Fruit fly (Drosophila melanogaster): Measurements from ENCODE around the gene Eip74EF.
A peak's percentile ranks its signal among the peaks of the same experiment; 100 is the strongest.

Eip74EF gene

DNA sequence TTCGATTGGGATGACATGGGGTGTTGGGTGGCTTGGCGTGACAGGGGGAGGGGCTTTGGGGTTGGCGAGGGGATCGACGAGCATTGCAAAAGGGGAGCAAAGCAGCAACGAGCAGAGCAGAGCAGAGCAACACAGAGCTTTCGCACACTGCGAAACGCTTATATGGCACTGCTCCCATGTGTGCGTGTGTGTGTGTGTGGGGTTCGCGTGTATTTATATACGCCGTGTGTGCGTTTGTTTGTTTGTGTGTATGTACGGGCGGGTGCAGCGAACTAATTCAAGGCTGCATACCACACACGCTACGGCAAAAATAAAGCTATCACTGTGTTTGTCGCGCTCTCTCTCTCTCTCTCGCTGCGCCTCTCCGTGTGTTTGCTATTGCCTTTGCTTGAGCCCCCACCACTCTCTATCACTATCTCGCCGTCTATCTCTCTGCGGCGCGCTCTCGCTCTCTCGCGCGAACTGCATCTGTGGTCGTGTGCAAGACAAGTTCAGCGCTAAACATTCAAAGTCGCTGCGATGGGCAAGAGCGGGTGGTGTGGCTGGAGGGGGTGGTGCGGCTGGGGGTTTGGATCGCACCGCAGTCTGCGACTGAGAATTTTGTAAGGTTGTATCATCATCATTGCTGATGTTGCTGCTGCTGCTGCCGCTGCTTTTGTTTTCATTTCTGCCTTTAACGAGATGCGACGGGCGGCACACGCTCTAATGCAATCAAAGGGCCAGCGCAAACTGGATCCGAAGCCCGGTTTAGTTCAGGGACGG, 28.5 kb downstream of the Eip74EF start (continued):
- TF ChIP-seq Dbx (GFP tag; IDR thresholded peaks at IDR 0.05) (no peak), eve (GFP tag; optimal IDR thresholded peaks at IDR 0.05) (no peak), bbx (GFP tag; IDR thresholded peaks at IDR 0.05; ENCODE audit: partially characterized antibody) (peak; percentile 34; the same call in 1 of the 2 replicates), CG2712 (tag; optimal IDR thresholded peaks at IDR 0.05) (no peak), CG11723 (GFP tag; optimal IDR thresholded peaks at IDR 0.05) (no peak), ab (GFP tag; optimal IDR thresholded peaks at IDR 0.05) (no peak), ATbp (GFP tag; optimal IDR thresholded peaks at IDR 0.05) (no peak), ro (GFP tag; IDR thresholded peaks at IDR 0.05) (no peak), zen2 (GFP tag; IDR thresholded peaks at IDR 0.05; ENCODE audit: partially characterized antibody) (peak; percentile 74; the same call in 2 of the 3 replicates), jing (GFP tag; optimal IDR thresholded peaks at IDR 0.05) (no peak), CG1792 (GFP tag; optimal IDR thresholded peaks at IDR 0.05) (no peak), CG9215 (GFP tag; IDR thresholded peaks at IDR 0.05) (no peak), Myb (GFP tag; optimal IDR thresholded peaks at IDR 0.05) (no peak), Hr78 (GFP tag; optimal IDR thresholded peaks at IDR 0.05) (peak in 1 of 2 experiments; percentile 30), CG3995 (GFP tag; optimal IDR thresholded peaks at IDR 0.05) (no peak), HmgD (GFP tag; optimal IDR thresholded peaks at IDR 0.05) (no peak), CG34376 (GFP tag; optimal IDR thresholded peaks at IDR 0.05) (no peak), CG6813 (GFP tag; optimal IDR thresholded peaks at IDR 0.05) (no peak), ato (GFP tag; IDR thresholded peaks at IDR 0.05; ENCODE audit: partially characterized antibody) (peak; percentile 59), Blimp-1 (GFP tag; optimal IDR thresholded peaks at IDR 0.05) (peak; percentile 72), emc (GFP tag; optimal IDR thresholded peaks at IDR 0.05) (no peak), CG4282 (GFP tag; optimal IDR thresholded peaks at IDR 0.05) (no peak), salm (tag; optimal IDR thresholded peaks at IDR 0.05) (no peak), shn (GFP tag; optimal IDR thresholded peaks at IDR 0.05) (no peak), Poxn (GFP tag; IDR thresholded peaks at IDR 0.05) (no peak), pita (GFP tag; optimal IDR thresholded peaks at IDR 0.05) (no peak), CG4854 (GFP tag; optimal IDR thresholded peaks at IDR 0.05) (no peak), ara (GFP tag; IDR thresholded peaks at IDR 0.05) (no peak), CG6683 (GFP tag; optimal IDR thresholded peaks at IDR 0.05) (no peak), Bgb (GFP tag; IDR thresholded peaks at IDR 0.05; ENCODE audit: partially characterized antibody) (no peak), H15 (GFP tag; IDR thresholded peaks at IDR 0.05) (no peak), Dek (tag; optimal IDR thresholded peaks at IDR 0.05) (no peak), Hmx (GFP tag; optimal IDR thresholded peaks at IDR 0.05) (no peak), gcm2 (GFP tag; optimal IDR thresholded peaks at IDR 0.05) (no peak), Drgx (GFP tag; IDR thresholded peaks at IDR 0.05) (peak; percentile 44), Atf6 (GFP tag; IDR thresholded peaks at IDR 0.05) (peak; percentile 47), CG12659 (GFP tag; optimal IDR thresholded peaks at IDR 0.05) (no peak), Doc3 (GFP tag; IDR thresholded peaks at IDR 0.05; ENCODE audit: partially characterized antibody) (no peak), trem (tag; optimal IDR thresholded peaks at IDR 0.05) (no peak), Adf1 (GFP tag; IDR thresholded peaks at IDR 0.05) (peak; percentile 56), row (GFP tag; IDR thresholded peaks at IDR 0.05) (peak; percentile 17; the same call in 1 of the 3 replicates), CG8478 (optimal IDR thresholded peaks at IDR 0.05) (peak; percentile 88), pzg (GFP tag; optimal IDR thresholded peaks at IDR 0.05) (no peak), gt (GFP tag; IDR thresholded peaks at IDR 0.05) (no peak), h (optimal IDR thresholded peaks at IDR 0.05) (no peak), CG17568 (GFP tag; optimal IDR thresholded peaks at IDR 0.05) (no peak), CG10979 (tag; optimal IDR thresholded peaks at IDR 0.05) (no peak), stwl (tag; optimal IDR thresholded peaks at IDR 0.05) (no peak), gem (tag; optimal IDR thresholded peaks at IDR 0.05) (peak; percentile 53), CG17802 (tag; optimal IDR thresholded peaks at IDR 0.05) (peak; percentile 18)
